Worm (Caenorhabditis elegans): ENCODE measurements around the gene fbxa-134.

Gene fbxa-134

DNA sequence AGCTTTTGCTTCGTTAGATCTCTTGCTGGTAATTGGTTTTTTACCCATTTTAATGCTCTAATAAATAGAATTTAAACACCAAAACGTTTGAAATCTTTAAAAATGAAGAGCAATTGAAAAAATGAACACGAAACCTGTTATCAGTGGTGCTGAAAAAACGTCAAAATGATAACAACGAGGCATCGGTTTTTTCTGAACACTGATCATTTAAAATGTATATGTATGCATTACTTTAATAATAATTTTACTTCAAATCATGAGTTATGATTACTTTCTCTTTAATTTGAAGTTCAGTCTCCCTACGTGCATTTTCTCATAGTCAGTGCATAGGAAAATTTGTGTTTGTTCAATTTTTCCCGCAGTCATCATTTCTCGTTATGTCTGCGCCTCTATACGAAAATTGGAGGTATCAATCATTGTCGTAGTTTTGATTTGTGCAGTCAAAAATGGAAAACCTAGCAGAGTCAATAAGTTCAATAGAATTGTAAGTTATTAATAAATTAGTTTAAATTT is 30.2 kb downstream of the fbxa-134 start, which contains the start of gene F31E9.3:
TSS of gene F31E9.3 (plus strand) at position 194 of the 513 bp plus-strand sequence.
- TF ChIP-seq mep-1 (tag; optimal IDR thresholded peaks at IDR 0.05) = no peak
- peak; percentile 2 for TF ChIP-seq elt-2 (tag; optimal IDR thresholded peaks at IDR 0.05)
- no peak for TF ChIP-seq ztf-11 (tag; optimal IDR thresholded peaks at IDR 0.05)
- TF ChIP-seq lin-15B (tag; optimal IDR thresholded peaks at IDR 0.05) = no peak
- no peak for TF ChIP-seq nhr-12 (tag; optimal IDR thresholded peaks at IDR 0.05)
- TF ChIP-seq efl-1 (optimal IDR thresholded peaks at IDR 0.05) = no peak
- TF ChIP-seq efl-1 (GFP tag; optimal IDR thresholded peaks at IDR 0.05 in 1 of 2) = peak in 1 of 2 experiments; percentile 55

DNA sequence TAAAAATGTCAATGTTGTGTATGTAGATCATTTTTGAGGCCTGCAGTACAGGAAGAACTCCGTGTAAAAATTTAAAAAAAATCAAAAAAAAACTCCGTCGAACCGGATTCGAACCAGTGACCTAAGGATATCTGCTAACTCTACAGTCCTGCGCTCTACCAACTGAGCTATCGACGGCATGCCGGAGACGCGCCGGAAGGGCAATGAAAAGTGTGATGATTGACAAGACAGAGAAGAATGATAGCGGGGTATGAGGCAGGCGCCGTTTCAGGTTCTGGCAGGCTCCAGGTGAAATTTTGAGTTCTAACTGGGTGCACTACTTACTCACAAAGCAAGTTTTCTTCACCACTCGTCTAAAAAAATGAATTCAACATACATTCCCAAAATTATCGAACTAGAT is 34.9 kb downstream of the fbxa-134 start, which contains the start of gene srz-58:
TSS of gene srz-58 (plus strand) at position 362 of the 400 bp plus-strand sequence.
- TF ChIP-seq efl-1 (optimal IDR thresholded peaks at IDR 0.05) (no peak), efl-1 (GFP tag; optimal IDR thresholded peaks at IDR 0.05 in 1 of 2) (peak in 1 of 2 experiments; percentile 86), C34B4.2 (tag; optimal IDR thresholded peaks at IDR 0.05) (no peak)

DNA sequence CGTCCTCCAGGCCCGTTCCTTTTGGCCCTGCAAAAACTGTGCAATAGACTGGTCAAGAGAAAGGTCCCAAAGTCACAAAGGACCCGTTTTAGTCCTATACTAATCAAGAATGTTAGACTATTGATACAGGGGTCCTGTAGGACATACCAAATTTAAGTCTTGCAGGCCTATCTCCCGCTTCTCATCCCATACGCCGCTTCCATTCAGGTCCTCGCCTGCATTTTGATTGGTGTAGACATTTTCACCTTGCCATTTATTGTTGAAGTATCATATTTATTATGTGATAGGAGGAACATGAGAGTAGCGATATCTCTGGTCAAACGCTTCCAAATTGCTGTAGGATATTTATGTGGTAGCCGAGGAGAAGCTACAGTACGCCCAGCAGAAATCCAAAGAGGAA is 35.4 kb downstream of the fbxa-134 start:
- TF ChIP-seq tbx-2 (tag; optimal IDR thresholded peaks at IDR 0.05) = no peak

DNA sequence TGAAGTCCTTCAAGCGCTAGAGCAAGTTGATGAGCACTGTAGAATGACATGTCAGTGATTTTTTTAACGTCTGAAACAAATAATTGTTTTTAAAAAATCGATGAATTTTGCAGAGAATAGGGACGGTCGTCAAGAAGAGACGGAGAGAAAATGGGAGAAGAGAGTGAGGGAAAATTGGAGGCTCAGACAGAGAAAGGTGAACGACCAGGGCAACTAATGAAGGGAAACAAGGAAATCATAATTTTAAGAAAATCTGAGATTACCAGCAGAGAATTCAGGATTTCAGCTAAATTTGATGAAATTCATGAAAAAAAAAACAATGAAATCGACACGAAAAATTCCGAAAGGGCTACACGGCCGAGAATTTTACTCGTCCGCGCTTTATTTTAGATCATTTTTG is 37.6 kb downstream of the fbxa-134 start, which contains the start of gene F31E9.6:
TSS of gene F31E9.6 (minus strand) at position 91 of the 400 bp plus-strand sequence.
- peak; percentile 9 to 46 for TF ChIP-seq efl-1 (optimal IDR thresholded peaks at IDR 0.05)
- peak in 1 of 2 experiments; percentile 87 for TF ChIP-seq efl-1 (GFP tag; optimal IDR thresholded peaks at IDR 0.05 in 1 of 2)
- TF ChIP-seq lin-13 (GFP tag; optimal IDR thresholded peaks at IDR 0.05) = no peak

DNA sequence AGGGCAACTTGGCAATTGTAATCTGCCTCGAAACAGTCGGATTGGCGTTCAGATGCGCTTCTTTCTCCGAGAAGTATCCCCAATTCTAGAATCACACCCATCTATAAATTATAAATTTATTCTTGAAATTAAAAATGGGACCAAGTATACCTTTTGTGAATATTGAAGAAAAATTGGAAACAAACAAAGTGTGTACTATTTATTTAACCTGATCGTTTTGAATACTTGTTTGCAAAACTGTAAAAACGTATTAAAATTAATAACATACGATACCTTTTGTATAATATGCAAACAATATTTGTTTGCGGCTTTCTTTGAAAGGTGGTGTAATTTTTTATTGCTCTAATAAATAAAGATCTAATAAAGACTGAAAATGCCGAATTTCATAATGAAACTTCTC is 40.3 kb downstream of the fbxa-134 start, which contains the start of gene Y61B8B.3:
TSS of gene Y61B8B.3 (minus strand) at position 101 of the 400 bp plus-strand sequence.
- TF ChIP-seq ceh-8 (GFP tag; optimal IDR thresholded peaks at IDR 0.05) (no peak), ces-1 (GFP tag; optimal IDR thresholded peaks at IDR 0.05) (no peak), unc-62 (GFP tag; optimal IDR thresholded peaks at IDR 0.05) (no peak), elt-3 (tag; optimal IDR thresholded peaks at IDR 0.05) (no peak), nhr-12 (tag; optimal IDR thresholded peaks at IDR 0.05) (no peak), efl-1 (optimal IDR thresholded peaks at IDR 0.05) (no peak), efl-1 (GFP tag; optimal IDR thresholded peaks at IDR 0.05 in 1 of 2) (no peak), irx-1 (tag; optimal IDR thresholded peaks at IDR 0.05) (no peak), lin-15B (tag; optimal IDR thresholded peaks at IDR 0.05) (no peak), nhr-11 (tag; optimal IDR thresholded peaks at IDR 0.05) (no peak), ceh-63 (GFP tag; optimal IDR thresholded peaks at IDR 0.05) (no peak)

DNA sequence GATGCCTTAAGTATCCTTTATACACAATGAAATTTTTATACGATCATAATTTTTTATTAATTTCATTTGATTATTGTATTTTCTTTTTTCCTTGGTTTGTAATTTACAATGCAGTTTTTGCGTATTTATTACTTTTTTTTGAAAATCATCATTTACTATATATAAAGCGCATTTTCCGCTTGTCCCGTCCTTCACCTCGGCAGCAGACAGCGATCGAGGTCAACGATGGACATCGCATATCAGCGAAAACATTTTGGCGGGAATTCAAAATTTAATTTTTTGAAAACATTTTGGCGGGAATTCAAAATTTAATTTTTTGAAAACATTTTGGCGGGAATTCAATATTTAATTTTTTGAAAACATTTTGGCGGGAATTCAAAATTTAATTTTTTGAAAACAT is 44.7 kb downstream of the fbxa-134 start:
- TF ChIP-seq nhr-85 (tag) = no peak
- TF ChIP-seq efl-1 (optimal IDR thresholded peaks at IDR 0.05) = no peak
- TF ChIP-seq efl-1 (GFP tag; optimal IDR thresholded peaks at IDR 0.05 in 1 of 2) = peak in 1 of 2 experiments; percentile 34
- TF ChIP-seq ceh-82 (tag; optimal IDR thresholded peaks at IDR 0.05) = no peak
- TF ChIP-seq dpl-1 (GFP tag; optimal IDR thresholded peaks at IDR 0.05) = peak in 1 of 3 experiments; percentile 18
- no peak for TF ChIP-seq swsn-7 (tag; optimal IDR thresholded peaks at IDR 0.05)
- no peak for TF ChIP-seq nhr-84 (tag; optimal IDR thresholded peaks at IDR 0.05)

DNA sequence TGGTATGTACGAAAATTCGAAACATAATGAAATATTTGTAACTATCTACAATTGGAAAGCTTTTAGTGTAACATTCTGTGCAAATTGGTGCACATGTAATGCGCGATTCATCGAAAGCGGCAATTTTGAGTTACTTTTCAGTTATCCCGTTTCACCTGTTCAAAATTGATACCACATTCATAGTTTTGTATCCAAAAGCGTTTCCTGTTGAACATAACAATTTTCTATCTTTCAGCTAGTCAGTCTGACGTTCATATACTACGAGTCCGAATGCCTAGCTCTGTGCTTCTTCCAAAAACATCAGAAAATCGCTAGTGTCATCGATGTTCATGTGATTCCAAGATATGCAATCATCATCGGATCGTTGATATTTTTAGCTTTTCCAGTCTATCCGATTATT is 49.3 kb downstream of the fbxa-134 start:
- no peak for TF ChIP-seq nhr-19 (GFP tag; conservative IDR thresholded peaks at IDR 0.05)
- TF ChIP-seq pax-3 (tag; optimal IDR thresholded peaks at IDR 0.05) = no peak
- TF ChIP-seq swsn-7 (tag; optimal IDR thresholded peaks at IDR 0.05) = no peak
- TF ChIP-seq lin-35 (GFP tag; optimal IDR thresholded peaks at IDR 0.05) = no peak
- TF ChIP-seq zag-1 (tag; optimal IDR thresholded peaks at IDR 0.05) = no peak
- no peak for TF ChIP-seq blmp-1 (tag; optimal IDR thresholded peaks at IDR 0.05)
- no peak for TF ChIP-seq nhr-71 (tag; optimal IDR thresholded peaks at IDR 0.05)
- TF ChIP-seq sup-37 (GFP tag; optimal IDR thresholded peaks at IDR 0.05) = no peak
- no peak for TF ChIP-seq nhr-84 (tag; optimal IDR thresholded peaks at IDR 0.05)
- no peak for TF ChIP-seq ceh-8 (GFP tag; optimal IDR thresholded peaks at IDR 0.05)
- TF ChIP-seq jun-1 (tag; optimal IDR thresholded peaks at IDR 0.05) = no peak
- TF ChIP-seq nhr-20 (tag; optimal IDR thresholded peaks at IDR 0.05) = no peak
- no peak for TF ChIP-seq ets-5 (GFP tag; IDR thresholded peaks at IDR 0.05)
- TF ChIP-seq mef-2 (tag; optimal IDR thresholded peaks at IDR 0.05) = no peak
- no peak for TF ChIP-seq ceh-88 (GFP tag; IDR thresholded peaks at IDR 0.05)
- no peak for TF ChIP-seq ces-1 (GFP tag; optimal IDR thresholded peaks at IDR 0.05)
- no peak for TF ChIP-seq fkh-10 (GFP tag; optimal IDR thresholded peaks at IDR 0.05)

Data from whole organism, L1 larva.